Worm (Caenorhabditis elegans): ENCODE results near the gene pgam-5.

Gene pgam-5

DNA sequence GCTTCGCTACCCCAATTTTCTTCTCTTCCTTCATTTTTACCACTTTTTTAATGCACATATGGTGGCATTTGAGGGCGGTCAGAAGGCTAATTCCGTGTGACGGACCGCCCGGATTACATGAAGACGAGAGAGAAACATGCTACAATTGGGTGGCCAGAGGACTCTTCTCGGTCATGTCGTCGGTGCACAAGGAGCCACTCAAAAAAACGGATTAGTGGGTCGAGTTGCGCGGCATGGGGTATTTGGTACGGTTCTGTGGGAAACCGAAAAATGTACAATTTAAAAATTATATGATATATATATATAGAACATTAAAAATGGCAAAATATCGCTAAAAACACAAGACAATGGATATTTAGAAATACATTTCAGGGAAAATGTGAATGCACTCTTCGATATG, 27.7 kb downstream of the pgam-5 start:
- no peak for TF ChIP-seq bed-3 (GFP tag; optimal IDR thresholded peaks at IDR 0.05)
- TF ChIP-seq ceh-83 (GFP tag; optimal IDR thresholded peaks at IDR 0.05): no peak
- TF ChIP-seq ham-2 (GFP tag; optimal IDR thresholded peaks at IDR 0.05): no peak
- TF ChIP-seq blmp-1 (tag; optimal IDR thresholded peaks at IDR 0.05): no peak
- no peak for TF ChIP-seq elt-1 (tag; optimal IDR thresholded peaks at IDR 0.05; ENCODE audit: borderline replicate concordance, insufficient read depth)
- no peak for TF ChIP-seq elt-3 (tag; optimal IDR thresholded peaks at IDR 0.05)
- peak; percentile 87 for TF ChIP-seq nhr-2 (tag; optimal IDR thresholded peaks at IDR 0.05)
- no peak for TF ChIP-seq pha-4 (tag; optimal IDR thresholded peaks at IDR 0.05)

DNA sequence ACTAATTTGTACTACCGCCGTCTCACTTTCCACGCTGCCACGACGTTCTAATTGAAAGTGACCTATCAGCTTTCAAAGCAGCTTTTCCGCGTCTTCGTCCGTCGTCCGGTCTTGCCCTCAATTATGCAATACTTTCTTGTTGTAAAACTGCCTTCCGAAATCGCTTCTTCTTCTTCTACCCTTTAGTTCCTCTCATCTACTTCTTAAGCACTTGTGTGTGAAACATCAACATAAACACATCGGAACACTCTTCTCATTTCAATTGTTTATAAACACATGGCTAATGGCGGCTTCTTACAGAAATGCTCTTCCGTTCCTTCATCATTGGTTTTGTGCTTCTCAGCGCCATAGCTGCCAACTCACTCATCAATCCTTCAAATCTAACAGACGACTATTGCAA, 28.2 kb downstream of the pgam-5 start, which contains the start of gene F35D2.3:
Gene F35D2.3, plus strand, starts transcription at position 301 of the 400 bp plus-strand sequence.
- TF ChIP-seq sptf-1 (tag; optimal IDR thresholded peaks at IDR 0.05) (no peak), elt-3 (tag; optimal IDR thresholded peaks at IDR 0.05) (no peak), ceh-39 (tag; optimal IDR thresholded peaks at IDR 0.05) (no peak), ztf-11 (tag; optimal IDR thresholded peaks at IDR 0.05) (no peak), blmp-1 (tag; optimal IDR thresholded peaks at IDR 0.05) (no peak), drap-1 (GFP tag; optimal IDR thresholded peaks at IDR 0.05) (no peak), pha-4 (tag; optimal IDR thresholded peaks at IDR 0.05) (no peak), ceh-43 (GFP tag; optimal IDR thresholded peaks at IDR 0.05) (no peak)

DNA sequence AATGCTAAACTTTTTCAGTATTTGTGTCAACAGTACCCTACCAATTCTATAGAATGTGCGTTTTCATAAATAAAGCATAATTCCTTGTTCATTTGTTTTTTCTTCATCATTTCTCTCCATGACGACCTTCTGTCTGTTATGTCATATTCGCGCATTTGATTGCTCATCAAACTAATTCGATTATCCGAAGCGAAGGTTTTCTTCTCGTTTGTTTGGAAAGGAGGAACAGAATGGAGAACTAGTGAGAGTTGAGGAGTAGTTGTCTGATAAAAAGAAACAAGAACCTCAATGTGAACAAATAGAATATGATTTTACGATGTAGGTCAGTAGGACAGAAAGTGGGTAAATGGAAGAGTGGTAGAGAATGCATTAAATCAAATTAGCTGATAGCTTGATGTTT, 35.9 kb downstream of the pgam-5 start:
- TF ChIP-seq sem-2 (GFP tag; optimal IDR thresholded peaks at IDR 0.05): no peak
- TF ChIP-seq ces-1 (GFP tag; optimal IDR thresholded peaks at IDR 0.05): peak; percentile 40

DNA sequence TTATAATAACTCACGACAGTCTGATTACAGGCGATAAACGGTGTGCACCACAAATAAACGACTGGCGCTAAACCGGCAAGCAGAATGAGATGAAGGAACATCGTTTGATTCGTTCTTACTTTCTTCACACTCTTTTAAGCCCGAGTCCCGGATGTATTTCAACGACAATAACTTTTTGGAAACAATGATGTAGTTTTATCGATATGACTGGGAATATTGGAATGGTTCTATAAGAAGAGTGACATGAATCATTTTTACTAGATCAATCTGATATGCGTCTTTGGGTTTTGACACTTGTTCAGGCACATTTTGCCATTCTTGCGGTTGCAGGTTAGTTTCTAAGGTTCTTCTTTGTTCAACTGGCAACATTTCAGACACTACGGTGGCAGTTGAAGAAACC, 37.1 kb downstream of the pgam-5 start, which contains the start of the genes ZK1290.11 and ZK1290.1:
Gene ZK1290.11, minus strand, starts transcription at position 101 of the 400 bp plus-strand sequence.
Gene ZK1290.1, plus strand, starts transcription at position 271 of the 400 bp plus-strand sequence.
- no peak for TF ChIP-seq drap-1 (GFP tag; optimal IDR thresholded peaks at IDR 0.05)
- TF ChIP-seq ceh-39 (tag; optimal IDR thresholded peaks at IDR 0.05): no peak
- TF ChIP-seq blmp-1 (tag; optimal IDR thresholded peaks at IDR 0.05): no peak
- no peak for TF ChIP-seq cnd-1 (tag; optimal IDR thresholded peaks at IDR 0.05)
- no peak for TF ChIP-seq unc-120 (tag; optimal IDR thresholded peaks at IDR 0.05; ENCODE audit: poor library complexity, severe bottlenecking)
- TF ChIP-seq elt-1 (tag; optimal IDR thresholded peaks at IDR 0.05; ENCODE audit: borderline replicate concordance, insufficient read depth): no peak
- TF ChIP-seq ham-2 (GFP tag; optimal IDR thresholded peaks at IDR 0.05): no peak
- no peak for TF ChIP-seq zip-8 (tag; optimal IDR thresholded peaks at IDR 0.05)
- TF ChIP-seq elt-3 (tag; optimal IDR thresholded peaks at IDR 0.05): no peak
- TF ChIP-seq lin-13 (tag; optimal IDR thresholded peaks at IDR 0.05): no peak
- no peak for TF ChIP-seq mab-5 (tag; optimal IDR thresholded peaks at IDR 0.05)
- no peak for TF ChIP-seq mep-1 (tag; optimal IDR thresholded peaks at IDR 0.05)
- no peak for TF ChIP-seq nhr-76 (tag; optimal IDR thresholded peaks at IDR 0.05)
- TF ChIP-seq M03D4.4 (tag; optimal IDR thresholded peaks at IDR 0.05): no peak

DNA sequence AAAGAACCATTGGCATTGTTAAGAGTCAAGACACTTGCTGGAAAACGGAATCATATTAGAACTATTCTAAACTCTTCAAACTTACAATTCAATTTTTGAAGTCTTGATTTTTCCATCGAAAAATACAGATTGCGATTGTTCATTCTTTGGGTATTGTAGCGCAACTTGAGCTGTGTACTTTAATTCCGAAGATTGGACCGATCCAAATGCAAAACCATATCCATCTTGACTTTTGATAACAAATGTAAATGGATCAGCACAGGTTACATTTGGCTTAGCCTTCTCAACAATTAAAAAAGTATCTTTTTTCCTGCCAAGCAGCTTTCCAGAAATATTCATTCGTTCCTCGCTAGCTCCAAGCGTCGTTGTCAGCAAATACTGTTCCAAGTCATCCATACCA, 37.7 kb downstream of the pgam-5 start:
- no peak for TF ChIP-seq drap-1 (GFP tag; optimal IDR thresholded peaks at IDR 0.05)
- TF ChIP-seq hlh-1 (tag; optimal IDR thresholded peaks at IDR 0.05): no peak
- no peak for TF ChIP-seq unc-120 (tag; optimal IDR thresholded peaks at IDR 0.05; ENCODE audit: poor library complexity, severe bottlenecking)
- TF ChIP-seq ztf-11 (tag; optimal IDR thresholded peaks at IDR 0.05): no peak
- TF ChIP-seq ces-1 (GFP tag; optimal IDR thresholded peaks at IDR 0.05): no peak
- no peak for TF ChIP-seq bed-3 (GFP tag; optimal IDR thresholded peaks at IDR 0.05)
- TF ChIP-seq ceh-43 (GFP tag; optimal IDR thresholded peaks at IDR 0.05): no peak
- TF ChIP-seq pha-4 (tag; optimal IDR thresholded peaks at IDR 0.05): no peak
- TF ChIP-seq mep-1 (tag; optimal IDR thresholded peaks at IDR 0.05): no peak
- no peak for TF ChIP-seq nhr-2 (tag; optimal IDR thresholded peaks at IDR 0.05)
- TF ChIP-seq cnd-1 (tag; optimal IDR thresholded peaks at IDR 0.05): no peak
- no peak for TF ChIP-seq elt-1 (tag; optimal IDR thresholded peaks at IDR 0.05; ENCODE audit: borderline replicate concordance, insufficient read depth)
- TF ChIP-seq lin-32 (GFP tag; optimal IDR thresholded peaks at IDR 0.05): no peak
- TF ChIP-seq blmp-1 (tag; optimal IDR thresholded peaks at IDR 0.05): no peak

DNA sequence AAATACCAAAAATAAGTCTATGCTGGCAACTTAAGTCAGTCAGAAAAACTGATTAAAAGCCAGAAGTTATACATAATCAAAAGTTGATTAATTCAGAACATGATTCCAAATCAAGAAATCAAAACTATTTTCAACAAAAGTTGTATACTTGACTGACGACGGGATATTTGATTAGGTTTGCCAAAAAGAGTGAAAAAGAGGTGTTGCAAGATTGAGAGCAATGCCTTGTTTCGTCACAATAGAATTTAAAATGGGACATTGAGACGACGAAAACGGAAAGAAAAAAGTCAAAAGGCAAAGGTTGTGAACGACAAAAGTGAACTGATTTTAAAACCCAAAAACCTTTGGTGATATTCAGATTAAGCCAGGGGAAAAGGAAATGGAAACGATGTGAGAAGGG, 39.7 kb downstream of the pgam-5 start:
- no peak for TF ChIP-seq drap-1 (GFP tag; optimal IDR thresholded peaks at IDR 0.05)
- no peak for TF ChIP-seq mls-2 (tag; optimal IDR thresholded peaks at IDR 0.05)
- no peak for TF ChIP-seq pha-4 (tag; optimal IDR thresholded peaks at IDR 0.05)
- no peak for TF ChIP-seq hlh-1 (tag; optimal IDR thresholded peaks at IDR 0.05)
- TF ChIP-seq elt-1 (tag; optimal IDR thresholded peaks at IDR 0.05; ENCODE audit: borderline replicate concordance, insufficient read depth): no peak
- no peak for TF ChIP-seq sptf-1 (tag; optimal IDR thresholded peaks at IDR 0.05)
- no peak for TF ChIP-seq tbx-8 (GFP tag; optimal IDR thresholded peaks at IDR 0.05)
- no peak for TF ChIP-seq ham-2 (GFP tag; optimal IDR thresholded peaks at IDR 0.05)
- no peak for TF ChIP-seq zip-8 (tag; optimal IDR thresholded peaks at IDR 0.05)
- TF ChIP-seq nhr-2 (tag; optimal IDR thresholded peaks at IDR 0.05): no peak
- TF ChIP-seq lin-13 (tag; optimal IDR thresholded peaks at IDR 0.05): no peak
- no peak for TF ChIP-seq nhr-28 (tag; optimal IDR thresholded peaks at IDR 0.05)
- TF ChIP-seq sem-2 (GFP tag; optimal IDR thresholded peaks at IDR 0.05): no peak
- no peak for TF ChIP-seq flh-1 (GFP tag; optimal IDR thresholded peaks at IDR 0.05)
- no peak for TF ChIP-seq ceh-39 (tag; optimal IDR thresholded peaks at IDR 0.05)
- no peak for TF ChIP-seq unc-62 (GFP tag; optimal IDR thresholded peaks at IDR 0.05)
- no peak for TF ChIP-seq mab-5 (tag; optimal IDR thresholded peaks at IDR 0.05)
- no peak for TF ChIP-seq bed-3 (GFP tag; optimal IDR thresholded peaks at IDR 0.05)
